Worm (Caenorhabditis elegans): Measurements from ENCODE around the gene kvs-3.

The kvs-3 gene

ce11 chrV:9318046-9318445 is at the start of gene kvs-3:
kvs-3 (plus strand) TSS chrV:9318311.
- peak; percentile 63 for TF ChIP-seq T22C8.4 (GFP tag; IDR thresholded peaks at IDR 0.05)
- TF ChIP-seq klf-2 (GFP tag; conservative IDR thresholded peaks at IDR 0.05): 0 out of 2 replicates have a peak, but pooled peaks have one; percentile 47
- no peak for TF ChIP-seq ztf-29 (GFP tag; IDR thresholded peaks at IDR 0.05)
- no peak for TF ChIP-seq flt-1 (GFP tag; IDR thresholded peaks at IDR 0.05)
- TF ChIP-seq ref-1 (GFP tag; conservative IDR thresholded peaks at IDR 0.05): 0 out of 2 replicates have a peak, but pooled peaks have one; percentile 15
- peak; percentile 82 for TF ChIP-seq ztf-23 (GFP tag; IDR thresholded peaks at IDR 0.05)
- no peak for TF ChIP-seq cog-1 (tag; optimal IDR thresholded peaks at IDR 0.05)
- 0 out of 2 replicates have a peak, but pooled peaks have one; percentile 66 for TF ChIP-seq tab-1 (GFP tag; IDR thresholded peaks at IDR 0.05)
- TF ChIP-seq med-1 (GFP tag; optimal IDR thresholded peaks at IDR 0.05; ENCODE audit: insufficient read depth): peak; percentile 26

- TF ChIP-seq flt-1 (GFP tag; IDR thresholded peaks at IDR 0.05) (no peak), T22C8.4 (GFP tag; IDR thresholded peaks at IDR 0.05) (no peak), med-1 (GFP tag; optimal IDR thresholded peaks at IDR 0.05; ENCODE audit: insufficient read depth) (no peak), klf-2 (GFP tag; conservative IDR thresholded peaks at IDR 0.05) (no peak), tab-1 (GFP tag; IDR thresholded peaks at IDR 0.05) (no peak), ztf-29 (GFP tag; IDR thresholded peaks at IDR 0.05) (no peak), cog-1 (tag; optimal IDR thresholded peaks at IDR 0.05) (no peak), ztf-23 (GFP tag; IDR thresholded peaks at IDR 0.05) (no peak), ref-1 (GFP tag; conservative IDR thresholded peaks at IDR 0.05) (no peak)
These were observed 47.7 kb upstream of the kvs-3 start for ce11 chrV:9270442-9270841.

- TF ChIP-seq cog-1 (tag; optimal IDR thresholded peaks at IDR 0.05) (no peak), tab-1 (GFP tag; IDR thresholded peaks at IDR 0.05) (no peak), ztf-29 (GFP tag; IDR thresholded peaks at IDR 0.05) (no peak), T22C8.4 (GFP tag; IDR thresholded peaks at IDR 0.05) (no peak), ref-1 (GFP tag; conservative IDR thresholded peaks at IDR 0.05) (no peak), flt-1 (GFP tag; IDR thresholded peaks at IDR 0.05) (no peak)
These were observed 46.3 kb upstream of the kvs-3 start for ce11 chrV:9271835-9272234.

- TF ChIP-seq tab-1 (GFP tag; IDR thresholded peaks at IDR 0.05) (no peak), med-1 (GFP tag; optimal IDR thresholded peaks at IDR 0.05; ENCODE audit: insufficient read depth) (no peak), T22C8.4 (GFP tag; IDR thresholded peaks at IDR 0.05) (no peak)
These were observed 45.5 kb upstream of the kvs-3 start for ce11 chrV:9272624-9273023.

ce11 chrV:9273587-9273986 is 44.5 kb upstream of the kvs-3 start:
- 0 out of 2 replicates have a peak, but pooled peaks have one; percentile 11 for TF ChIP-seq flt-1 (GFP tag; IDR thresholded peaks at IDR 0.05)
- TF ChIP-seq tab-1 (GFP tag; IDR thresholded peaks at IDR 0.05): no peak
- peak; percentile 27 for TF ChIP-seq cog-1 (tag; optimal IDR thresholded peaks at IDR 0.05)

ce11 chrV:9274127-9275042 is 43.7 kb upstream of the kvs-3 start:
- no peak for TF ChIP-seq ref-1 (GFP tag; conservative IDR thresholded peaks at IDR 0.05)
- no peak for TF ChIP-seq ztf-23 (GFP tag; IDR thresholded peaks at IDR 0.05)
- no peak for TF ChIP-seq T22C8.4 (GFP tag; IDR thresholded peaks at IDR 0.05)
- TF ChIP-seq med-1 (GFP tag; optimal IDR thresholded peaks at IDR 0.05; ENCODE audit: insufficient read depth): no peak
- no peak for TF ChIP-seq klf-2 (GFP tag; conservative IDR thresholded peaks at IDR 0.05)
- TF ChIP-seq tab-1 (GFP tag; IDR thresholded peaks at IDR 0.05): no peak
- TF ChIP-seq flt-1 (GFP tag; IDR thresholded peaks at IDR 0.05): no peak
- TF ChIP-seq ztf-29 (GFP tag; IDR thresholded peaks at IDR 0.05): no peak
- TF ChIP-seq cog-1 (tag; optimal IDR thresholded peaks at IDR 0.05): no peak

ce11 chrV:9282110-9282509 is 36.0 kb upstream of the kvs-3 start, which contains the start of gene hlh-10:
hlh-10 (minus strand) TSS chrV:9282210.
- TF ChIP-seq tab-1 (GFP tag; IDR thresholded peaks at IDR 0.05): no peak
- no peak for TF ChIP-seq med-1 (GFP tag; optimal IDR thresholded peaks at IDR 0.05; ENCODE audit: insufficient read depth)
- TF ChIP-seq T22C8.4 (GFP tag; IDR thresholded peaks at IDR 0.05): no peak
- TF ChIP-seq ref-1 (GFP tag; conservative IDR thresholded peaks at IDR 0.05): no peak
- no peak for TF ChIP-seq cog-1 (tag; optimal IDR thresholded peaks at IDR 0.05)

- TF ChIP-seq med-1 (GFP tag; optimal IDR thresholded peaks at IDR 0.05; ENCODE audit: insufficient read depth): no peak
- no peak for TF ChIP-seq T22C8.4 (GFP tag; IDR thresholded peaks at IDR 0.05)
- TF ChIP-seq cog-1 (tag; optimal IDR thresholded peaks at IDR 0.05): no peak
- TF ChIP-seq flt-1 (GFP tag; IDR thresholded peaks at IDR 0.05): no peak
- TF ChIP-seq ztf-23 (GFP tag; IDR thresholded peaks at IDR 0.05): no peak
- TF ChIP-seq ztf-29 (GFP tag; IDR thresholded peaks at IDR 0.05): no peak
- no peak for TF ChIP-seq klf-2 (GFP tag; conservative IDR thresholded peaks at IDR 0.05)
- TF ChIP-seq ref-1 (GFP tag; conservative IDR thresholded peaks at IDR 0.05): no peak
- no peak for TF ChIP-seq tab-1 (GFP tag; IDR thresholded peaks at IDR 0.05)
These were observed 34.7 kb upstream of the kvs-3 start for ce11 chrV:9283452-9283851.

- no peak for TF ChIP-seq tab-1 (GFP tag; IDR thresholded peaks at IDR 0.05)
- TF ChIP-seq ztf-23 (GFP tag; IDR thresholded peaks at IDR 0.05): no peak
- TF ChIP-seq flt-1 (GFP tag; IDR thresholded peaks at IDR 0.05): no peak
- TF ChIP-seq med-1 (GFP tag; optimal IDR thresholded peaks at IDR 0.05; ENCODE audit: insufficient read depth): no peak
- TF ChIP-seq ztf-29 (GFP tag; IDR thresholded peaks at IDR 0.05): no peak
- TF ChIP-seq T22C8.4 (GFP tag; IDR thresholded peaks at IDR 0.05): no peak
- TF ChIP-seq ref-1 (GFP tag; conservative IDR thresholded peaks at IDR 0.05): no peak
- no peak for TF ChIP-seq klf-2 (GFP tag; conservative IDR thresholded peaks at IDR 0.05)
- no peak for TF ChIP-seq cog-1 (tag; optimal IDR thresholded peaks at IDR 0.05)
These were observed 30.7 kb upstream of the kvs-3 start, which contains the start of gene lron-2 for ce11 chrV:9287460-9287859. lron-2 (minus strand) TSS chrV:9287560.

ce11 chrV:9291919-9292318 is 26.2 kb upstream of the kvs-3 start, which contains the start of gene ZK682.7:
ZK682.7 (minus strand) TSS chrV:9292165.
- TF ChIP-seq cog-1 (tag; optimal IDR thresholded peaks at IDR 0.05) (no peak), ztf-23 (GFP tag; IDR thresholded peaks at IDR 0.05) (no peak)

Measured in whole organism, midembryonic.